3 worm cellular contexts compared by ENCODE assay signal in genomic region chrV:4497161-4497560, ce11.
A peak's percentile ranks its signal among the peaks of the same experiment; 100 is the strongest.
TF ChIP-seq lines count a peak whose summit lies in the region.

Gene unc-62 (plus strand): TSS chrV:4497461.

TF ChIP-seq in whole organism, L1 larva, 84 proteins besides CTCF, POLR2A, EP300 and RAD21:
- TF ChIP-seq dsc-1 (tag; optimal IDR thresholded peaks at IDR 0.05; lab: Kevin White, UChicago) (peak; percentile 41), mab-9 (GFP tag; IDR thresholded peaks at IDR 0.05; lab: Robert Waterston, UW) (no peak), rnt-1 (tag; optimal IDR thresholded peaks at IDR 0.05; lab: Kevin White, UChicago) (peak; percentile 13), lin-35 (GFP tag; optimal IDR thresholded peaks at IDR 0.05; lab: Kevin White, UChicago) (no peak), nhr-84 (tag; optimal IDR thresholded peaks at IDR 0.05; lab: Kevin White, UChicago) (no peak)

TF ChIP-seq in whole organism, L3 larva, 47 proteins besides CTCF, POLR2A, EP300 and RAD21:
- TF ChIP-seq R02D3.7 (tag; optimal IDR thresholded peaks at IDR 0.05; lab: Kevin White, UChicago) (no peak), nhr-28 (tag; optimal IDR thresholded peaks at IDR 0.05; lab: Kevin White, UChicago) (no peak), nhr-11 (tag; optimal IDR thresholded peaks at IDR 0.05; lab: Kevin White, UChicago) (no peak), ama-1 (optimal IDR thresholded peaks at IDR 0.05; lab: Kevin White, UChicago) (no peak), lin-15B (tag; optimal IDR thresholded peaks at IDR 0.05; lab: Kevin White, UChicago) (no peak), unc-62 (GFP tag; optimal IDR thresholded peaks at IDR 0.05; lab: Kevin White, UChicago) (no peak), tbx-2 (tag; optimal IDR thresholded peaks at IDR 0.05; lab: Kevin White, UChicago) (no peak), lin-39 (tag; optimal IDR thresholded peaks at IDR 0.05; lab: Kevin White, UChicago) (peak; percentile 57), aly-2 (tag; optimal IDR thresholded peaks at IDR 0.05; lab: Kevin White, UChicago) (no peak)

TF ChIP-seq in whole organism, L4 larva, 104 proteins besides CTCF, POLR2A, EP300 and RAD21:
- TF ChIP-seq aha-1 (tag; lab: Kevin White, UChicago) (peak; percentile 88), nhr-10 (tag; optimal IDR thresholded peaks at IDR 0.05; lab: Kevin White, UChicago) (no peak), mep-1 (tag; optimal IDR thresholded peaks at IDR 0.05; lab: Kevin White, UChicago) (no peak), jun-1 (tag; optimal IDR thresholded peaks at IDR 0.05; lab: Kevin White, UChicago) (no peak), sdz-12 (GFP tag; optimal IDR thresholded peaks at IDR 0.05; lab: Kevin White, UChicago) (no peak), zfp-3 (GFP tag; conservative IDR thresholded peaks at IDR 0.05; lab: Robert Waterston, UW) (no peak), dmd-8 (GFP tag; IDR thresholded peaks at IDR 0.05; lab: Robert Waterston, UW) (no peak), mdl-1 (tag; optimal IDR thresholded peaks at IDR 0.05; lab: Kevin White, UChicago) (no peak), gei-8 (GFP tag; optimal IDR thresholded peaks at IDR 0.05; lab: Kevin White, UChicago) (no peak), lir-3 (tag; optimal IDR thresholded peaks at IDR 0.05; lab: Kevin White, UChicago) (no peak), zip-11 (GFP tag; IDR thresholded peaks at IDR 0.05; lab: Robert Waterston, UW) (no peak), ama-1 (optimal IDR thresholded peaks at IDR 0.05; lab: Kevin White, UChicago) (no peak), spr-3 (GFP tag; optimal IDR thresholded peaks at IDR 0.05; lab: Kevin White, UChicago) (no peak), hlh-30 (tag; optimal IDR thresholded peaks at IDR 0.05; lab: Kevin White, UChicago; ENCODE audit: insufficient read depth) (no peak), fkh-10 (GFP tag; optimal IDR thresholded peaks at IDR 0.05; lab: Kevin White, UChicago) (no peak), lsy-2 (tag; optimal IDR thresholded peaks at IDR 0.05; lab: Kevin White, UChicago) (peak in 1 of 2 experiments; percentile 28), unc-62 (GFP tag; optimal IDR thresholded peaks at IDR 0.05 in 1 of 2; lab: Kevin White, UChicago) (peak in 1 of 2 experiments; percentile 31), unc-62 (tag; optimal IDR thresholded peaks at IDR 0.05; lab: Kevin White, UChicago) (peak; percentile 49), F44E2.7 (GFP tag; IDR thresholded peaks at IDR 0.05; lab: Robert Waterston, UW) (no peak)

Comparison
In these comparisons a context has a peak if more than half of its experiments do, and no peak if none do; other contexts are left out.
1. Of the 29 proteins assayed by ChIP-seq in both whole organism, L4 larva and whole organism, L1 larva: peak only in whole organism, L4 larva: aha-1 and unc-62; only in whole organism, L1 larva: none; in both: none; in neither: 26; mixed calls (peak in some experiments, not most) for 1.